Worm (Caenorhabditis elegans) whole organism, L4 larva: ENCODE data around the gene C29E4.13.

Experiments used
- D1046.2 ChIP-seq: fragments of 200-800 bp; sonication (Bioruptor generic); IDR thresholded peaks from 2 replicates; pipeline ENCODE4 v1.3.6; 2022; ENCODE audit warnings: missing genetic modification characterization, missing compliant biosample characterization
- F26F4.8 ChIP-seq: fragments of 200-800 bp; sonication (Bioruptor generic); conservative IDR thresholded peaks from 2 replicates; pipeline ENCODE4 v1.3.6; 2022; ENCODE audit warnings: missing genetic modification characterization, missing compliant biosample characterization
- F37D6.2 ChIP-seq: sonication (generic microtip); optimal IDR thresholded peaks from 2 replicates; lab custom pipeline; 2016; ENCODE audit warnings: mild to moderate bottlenecking, missing genetic modification characterization, missing compliant biosample characterization
- Y5F2A.4 ChIP-seq: fragments of 200-800 bp; sonication (Bioruptor generic); optimal IDR thresholded peaks from 2 replicates; lab custom pipeline; 2018; ENCODE audit warnings: mild to moderate bottlenecking, missing genetic modification characterization, missing compliant biosample characterization
- Y75B8A.6 ChIP-seq: fragments of 200-800 bp; sonication (Bioruptor generic); IDR thresholded peaks from 2 replicates; pipeline ENCODE4 v1.3.6; 2022; ENCODE audit warnings: missing genetic modification reagents, missing genetic modification characterization, missing compliant biosample characterization
- ZK337.2 ChIP-seq: fragments of 200-800 bp; sonication (Bioruptor generic); IDR thresholded peaks from 2 replicates; pipeline ENCODE4 v1.3.6; 2022; ENCODE audit warnings: missing genetic modification reagents, missing genetic modification characterization, missing compliant biosample characterization
- ZK546.5 ChIP-seq, 2 experiments: sonication (generic microtip); optimal IDR thresholded peaks; 2 replicates each; lab custom pipeline; 2017; ENCODE audit warnings: missing biosample characterization in 2 of 2, missing genetic modification characterization in 2 of 2
- aha-1 ChIP-seq: fragments of 150-350 bp; peaks from one replicate; lab custom pipeline; 2014; ENCODE audit warnings: missing biosample characterization, missing genetic modification characterization
- aly-2 ChIP-seq: sonication (generic microtip); optimal IDR thresholded peaks from 2 replicates; lab custom pipeline; 2018; ENCODE audit warnings: missing biosample characterization, missing genetic modification characterization
- ama-1 ChIP-seq: fragments of 150-350 bp; optimal IDR thresholded peaks from 2 replicates; lab custom pipeline; 2014; ENCODE audit warnings: inconsistent platforms, mixed read lengths
- ceh-20 ChIP-seq: fragments of 200-800 bp; sonication (Bioruptor generic); IDR thresholded peaks from 2 replicates; pipeline ENCODE4 v1.3.6; 2022; ENCODE audit warnings: missing genetic modification reagents, missing genetic modification characterization, missing compliant biosample characterization
- ceh-28 ChIP-seq: fragments of 150-350 bp; optimal IDR thresholded peaks from 2 replicates; lab custom pipeline; 2014; ENCODE audit warnings: missing biosample characterization, missing genetic modification reagents, missing genetic modification characterization
- ceh-62 ChIP-seq: sonication (generic microtip); optimal IDR thresholded peaks from 2 replicates; lab custom pipeline; 2017; ENCODE audit warnings: missing biosample characterization, missing genetic modification characterization
- ceh-82 ChIP-seq: sonication (generic microtip); optimal IDR thresholded peaks from 2 replicates; lab custom pipeline; 2017; ENCODE audit warnings: missing biosample characterization, missing genetic modification characterization
- ces-1 ChIP-seq: fragments of 150-350 bp; sonication (generic microtip); optimal IDR thresholded peaks from 4 replicates; lab custom pipeline; 2014; ENCODE audit warnings: missing biosample characterization, missing genetic modification reagents, missing genetic modification characterization
- ctbp-1 ChIP-seq: fragments of 200-800 bp; sonication (Bioruptor generic); IDR thresholded peaks from 2 replicates; pipeline ENCODE4 v1.3.6; 2022; ENCODE audit warnings: missing genetic modification reagents, missing genetic modification characterization, missing compliant biosample characterization
- daf-19 ChIP-seq: fragments of 200-800 bp; sonication (Bioruptor generic); conservative IDR thresholded peaks from 2 replicates; pipeline ENCODE4 v1.3.6; 2022; ENCODE audit warnings: missing genetic modification characterization, missing compliant biosample characterization
- dmd-6 ChIP-seq: fragments of 200-800 bp; sonication (Bioruptor generic); IDR thresholded peaks from 2 replicates; pipeline ENCODE4 v1.3.6; 2022; ENCODE audit warnings: missing genetic modification reagents, missing genetic modification characterization, missing compliant biosample characterization
- dmd-8 ChIP-seq: fragments of 200-800 bp; sonication (Bioruptor generic); IDR thresholded peaks from 2 replicates; pipeline ENCODE4 v1.3.6; 2022; ENCODE audit warnings: missing genetic modification characterization, missing compliant biosample characterization
- dmd-9 ChIP-seq: fragments of 200-800 bp; sonication (Bioruptor generic); IDR thresholded peaks from 2 replicates; pipeline ENCODE4 v1.3.6; 2022; ENCODE audit warnings: missing genetic modification reagents, missing genetic modification characterization, missing compliant biosample characterization
- dpl-1 ChIP-seq: fragments of 150-350 bp; optimal IDR thresholded peaks from 2 replicates; lab custom pipeline; 2014; ENCODE audit warnings: missing biosample characterization, missing genetic modification reagents, missing genetic modification characterization
- dve-1 ChIP-seq: sonication (generic microtip); optimal IDR thresholded peaks from 2 replicates; lab custom pipeline; 2017; ENCODE audit warnings: antibody characterized with exemption, mild to moderate bottlenecking, missing genetic modification characterization, missing compliant biosample characterization; ENCODE audit not compliant: insufficient read depth
- fkh-10 ChIP-seq: fragments of 150-350 bp; optimal IDR thresholded peaks from 2 replicates; lab custom pipeline; 2014; ENCODE audit warnings: missing biosample characterization, missing genetic modification reagents, missing genetic modification characterization
- fos-1 ChIP-seq: fragments of 150-350 bp; optimal IDR thresholded peaks from 2 replicates; lab custom pipeline; 2014; ENCODE audit warnings: missing biosample characterization, missing genetic modification characterization
- lim-7 ChIP-seq: fragments of 200-800 bp; sonication (Bioruptor generic); IDR thresholded peaks from 2 replicates; pipeline ENCODE4 v1.3.6; 2022; ENCODE audit warnings: missing genetic modification characterization, missing compliant biosample characterization
- lin-38 ChIP-seq: fragments of 200-800 bp; sonication (Bioruptor generic); IDR thresholded peaks from 2 replicates; pipeline ENCODE4 v1.3.6; 2022; ENCODE audit warnings: missing genetic modification reagents, missing genetic modification characterization, missing compliant biosample characterization
- lin-39 ChIP-seq: fragments of 150-350 bp; optimal IDR thresholded peaks from 2 replicates; lab custom pipeline; 2014; ENCODE audit warnings: missing biosample characterization, missing genetic modification reagents, missing genetic modification characterization
- lsy-2 ChIP-seq, 2 experiments: fragments of 150-350 bp in 1 of 2; sonication (generic microtip) in 1 of 2; optimal IDR thresholded peaks; 2 replicates each; lab custom pipeline; 2014 to 2017; ENCODE audit warnings: missing biosample characterization in 2 of 2, missing genetic modification characterization in 2 of 2
- madf-9 ChIP-seq: fragments of 200-800 bp; sonication (Bioruptor generic); conservative IDR thresholded peaks from 2 replicates; pipeline ENCODE4 v1.3.6; 2022; ENCODE audit warnings: missing genetic modification reagents, missing genetic modification characterization, missing compliant biosample characterization
- mdt-29 ChIP-seq: fragments of 200-800 bp; sonication (Bioruptor generic); IDR thresholded peaks from 2 replicates; pipeline ENCODE4 v1.3.6; 2022; ENCODE audit warnings: missing genetic modification reagents, missing genetic modification characterization, missing compliant biosample characterization
- mep-1 ChIP-seq: fragments of 150-350 bp; sonication (generic microtip); optimal IDR thresholded peaks from 3 replicates; lab custom pipeline; 2014; ENCODE audit warnings: missing biosample characterization, missing genetic modification characterization
- mes-2 ChIP-seq: sonication (generic microtip); optimal IDR thresholded peaks from 2 replicates; lab custom pipeline; 2016; ENCODE audit warnings: missing genotype, mild to moderate bottlenecking, missing genetic modification characterization, missing compliant biosample characterization; ENCODE audit not compliant: poor library complexity, severe bottlenecking
- mxl-3 ChIP-seq: fragments of 200-800 bp; sonication (Bioruptor generic); optimal IDR thresholded peaks from 2 replicates; lab custom pipeline; 2018; ENCODE audit warnings: mild to moderate bottlenecking, missing genetic modification characterization, missing compliant biosample characterization
- nhr-10 ChIP-seq: fragments of 150-350 bp; optimal IDR thresholded peaks from 2 replicates; lab custom pipeline; 2014; ENCODE audit warnings: missing biosample characterization, missing genetic modification characterization
- nhr-102 ChIP-seq: sonication (generic microtip); optimal IDR thresholded peaks from 2 replicates; lab custom pipeline; 2016; ENCODE audit warnings: mild to moderate bottlenecking, missing genetic modification characterization, moderate library complexity, missing compliant biosample characterization
- nhr-11 ChIP-seq: fragments of 150-350 bp; optimal IDR thresholded peaks from 2 replicates; lab custom pipeline; 2014; ENCODE audit warnings: missing biosample characterization, missing genetic modification characterization
- nhr-111 ChIP-seq: fragments of 200-800 bp; sonication (Bioruptor generic); optimal IDR thresholded peaks from 2 replicates; lab custom pipeline; 2018; ENCODE audit warnings: mild to moderate bottlenecking, missing genetic modification characterization, missing compliant biosample characterization
- nhr-237 ChIP-seq: sonication (generic microtip); optimal IDR thresholded peaks from 2 replicates; lab custom pipeline; 2017; ENCODE audit warnings: missing biosample characterization, missing genetic modification characterization
- nhr-25 ChIP-seq: sonication (generic microtip); optimal IDR thresholded peaks from 2 replicates; lab custom pipeline; 2017; ENCODE audit warnings: missing genetic modification characterization, mild to moderate bottlenecking, missing compliant biosample characterization, antibody characterized with exemption, moderate library complexity, borderline replicate concordance; ENCODE audit not compliant: insufficient read depth
- nhr-28 ChIP-seq: fragments of 150-350 bp; optimal IDR thresholded peaks from 2 replicates; lab custom pipeline; 2014; ENCODE audit warnings: missing biosample characterization, missing genetic modification characterization
- nhr-42 ChIP-seq: fragments of 200-800 bp; sonication (Bioruptor generic); IDR thresholded peaks from 2 replicates; pipeline ENCODE4 v1.3.6; 2022; ENCODE audit warnings: missing genetic modification characterization, missing compliant biosample characterization
- nhr-76 ChIP-seq: fragments of 150-350 bp; optimal IDR thresholded peaks from 2 replicates; lab custom pipeline; 2014; ENCODE audit warnings: missing biosample characterization, missing genetic modification characterization
- pha-4 ChIP-seq, 2 experiments: fragments of 150-350 bp in 1 of 2; fragments of 200-800 bp in 1 of 2; sonication (Bioruptor generic) in 1 of 2; IDR thresholded peaks in 1 of 2; optimal IDR thresholded peaks in 1 of 2; 2 replicates each; pipeline versions ENCODE4 v1.3.6 to Lab custom; 2014 to 2022; ENCODE audit warnings: missing genetic modification characterization in 2 of 2, missing genetic modification reagents in 2 of 2, missing biosample characterization in 1 of 2, missing compliant biosample characterization in 1 of 2
- pqm-1 ChIP-seq: sonication (generic microtip); optimal IDR thresholded peaks from 2 replicates; lab custom pipeline; 2017; ENCODE audit warnings: missing biosample characterization, missing genetic modification characterization
- rbr-2 ChIP-seq: sonication (generic microtip); optimal IDR thresholded peaks from 2 replicates; lab custom pipeline; 2016; ENCODE audit warnings: missing genotype, missing genetic modification characterization, missing compliant biosample characterization
- sdz-12 ChIP-seq: fragments of 200-800 bp; sonication (Bioruptor generic); optimal IDR thresholded peaks from 2 replicates; lab custom pipeline; 2018; ENCODE audit warnings: mild to moderate bottlenecking, missing genetic modification characterization, missing compliant biosample characterization
- tra-1 ChIP-seq: fragments of 200-800 bp; sonication (Bioruptor generic); IDR thresholded peaks from 2 replicates; pipeline ENCODE4 v1.3.6; 2022; ENCODE audit warnings: missing genetic modification reagents, missing genetic modification characterization, missing compliant biosample characterization
- unc-39 ChIP-seq: sonication (generic microtip); optimal IDR thresholded peaks from 2 replicates; lab custom pipeline; 2017; ENCODE audit warnings: missing biosample characterization, missing genetic modification characterization
- vab-7 ChIP-seq: fragments of 200-800 bp; sonication (Bioruptor generic); IDR thresholded peaks from 2 replicates; pipeline ENCODE4 v1.3.6; 2022; ENCODE audit warnings: missing genetic modification reagents, missing genetic modification characterization, missing compliant biosample characterization
- ztf-11 ChIP-seq: fragments of 150-350 bp; optimal IDR thresholded peaks from 2 replicates; lab custom pipeline; 2014; ENCODE audit warnings: missing biosample characterization, missing genetic modification characterization

The C29E4.13 gene

DNA sequence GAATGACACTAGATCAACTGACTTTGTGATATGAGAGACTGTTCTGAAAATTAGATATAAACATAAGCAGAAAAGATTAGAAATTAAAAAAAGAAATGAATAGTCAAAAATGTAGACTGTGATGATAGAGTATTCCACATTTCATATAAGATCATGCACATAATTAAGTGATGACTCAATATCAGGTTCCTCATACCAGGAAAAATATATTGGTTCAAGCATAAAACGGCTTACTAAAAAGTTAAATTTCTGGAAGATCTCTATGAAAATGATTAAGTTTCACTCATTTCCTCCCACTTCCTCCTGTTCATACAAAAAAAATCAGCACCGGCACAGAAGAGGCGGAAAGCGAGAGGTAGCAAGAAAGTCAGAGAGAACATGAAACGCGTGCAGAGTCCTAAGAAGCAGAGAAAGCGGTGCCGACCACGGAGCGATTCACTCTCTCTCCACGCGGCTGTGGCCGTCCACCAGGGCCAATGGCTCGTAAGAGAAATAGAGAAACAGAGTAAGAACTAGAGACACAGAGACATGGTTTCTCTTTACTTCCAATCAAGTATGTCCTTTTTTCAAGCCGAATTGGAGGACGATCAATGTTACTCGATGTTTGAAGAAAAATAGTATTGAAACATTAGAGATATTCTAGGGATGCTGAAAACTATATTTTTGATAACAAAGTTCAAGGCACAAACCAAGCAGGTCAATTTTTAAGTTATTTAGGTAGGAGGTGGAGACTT is 36.8 kb downstream of the C29E4.13 start, which contains the start of the genes ZK688.5 and fahd-1 (continued):
- TF ChIP-seq F37D6.2 (tag; lab: Kevin White, UChicago) (no peak), ama-1 (lab: Kevin White, UChicago) (no peak), pha-4 (GFP tag; IDR thresholded peaks at IDR 0.05; lab: Robert Waterston, UW) (no peak; the same call in 1 of the 2 replicates), pha-4 (tag; optimal IDR thresholded peaks at IDR 0.05; lab: Kevin White, UChicago) (peak; percentile 63), nhr-111 (GFP tag; lab: Kevin White, UChicago) (no peak), mep-1 (peak; percentile 88), unc-39 (tag; lab: Kevin White, UChicago) (no peak), aly-2 (tag; lab: Kevin White, UChicago) (no peak), ZK546.5 (tag; optimal IDR thresholded peaks at IDR 0.05; lab: Kevin White, UChicago) (no peak), nhr-28 (peak; percentile 72), mxl-3 (peak; percentile 98), fkh-10 (GFP tag; lab: Kevin White, UChicago) (peak; percentile 48), tra-1 (GFP tag; lab: Robert Waterston, UW) (peak; percentile 42; the same call in 1 of the 2 replicates), ceh-20 (0 out of 2 replicates have a peak, but pooled peaks have one; percentile 46), Y5F2A.4 (GFP tag; lab: Kevin White, UChicago) (no peak), daf-19 (GFP tag; lab: Robert Waterston, UW) (no peak), ceh-62 (tag; lab: Kevin White, UChicago) (no peak), ztf-11 (tag; lab: Kevin White, UChicago) (no peak), Y75B8A.6 (GFP tag; lab: Robert Waterston, UW) (no peak), nhr-11 (tag; lab: Kevin White, UChicago) (peak; percentile 78), ctbp-1 (GFP tag; lab: Robert Waterston, UW) (peak; percentile 57), nhr-102 (tag; lab: Kevin White, UChicago) (peak; percentile 21), D1046.2 (no peak), lin-39 (tag; lab: Kevin White, UChicago) (no peak), nhr-42 (GFP tag; lab: Robert Waterston, UW) (no peak), ceh-28 (tag; lab: Kevin White, UChicago) (no peak), dmd-6 (GFP tag; lab: Robert Waterston, UW) (peak; percentile 72), dve-1 (tag; lab: Kevin White, UChicago) (peak; percentile 75), F26F4.8 (GFP tag; lab: Robert Waterston, UW) (no peak), pqm-1 (tag; lab: Kevin White, UChicago) (peak; percentile 48), dmd-8 (GFP tag; lab: Robert Waterston, UW) (no peak), dpl-1 (GFP tag; lab: Kevin White, UChicago) (peak; percentile 52), aha-1 (peak; percentile 65), rbr-2 (tag; lab: Kevin White, UChicago) (peak; percentile 78), nhr-237 (tag; lab: Kevin White, UChicago) (no peak), nhr-25 (tag; lab: Kevin White, UChicago) (peak; percentile 85), mes-2 (tag; lab: Kevin White, UChicago) (peak; percentile 72), lin-38 (GFP tag; lab: Robert Waterston, UW) (peak; percentile 55), nhr-76 (no peak), nhr-10 (peak; percentile 45), lim-7 (0 out of 2 replicates have a peak, but pooled peaks have one; percentile 41), dmd-9 (no peak), lsy-2 (tag; optimal IDR thresholded peaks at IDR 0.05; lab: Kevin White, UChicago) (peak; percentile 23 to 67), sdz-12 (GFP tag; lab: Kevin White, UChicago) (no peak), ZK337.2 (no peak), ceh-82 (tag; lab: Kevin White, UChicago) (no peak), ces-1 (GFP tag; lab: Kevin White, UChicago) (no peak), vab-7 (GFP tag; lab: Robert Waterston, UW) (no peak), fos-1 (tag; lab: Kevin White, UChicago) (no peak), madf-9 (no peak), mdt-29 (no peak)
